Worm (Caenorhabditis elegans) whole organism, mixed stage, embryonic: ENCODE measurements around the gene spp-16.

Source experiments
- ceh-83 ChIP-seq: fragments of 200-800 bp; sonication (Bioruptor generic); optimal IDR thresholded peaks from 2 replicates; lab custom pipeline; 2018; ENCODE audit warnings: mild to moderate bottlenecking, missing genetic modification characterization, missing compliant biosample characterization
- cnd-1 ChIP-seq: fragments of 200-800 bp; sonication (Bioruptor generic); optimal IDR thresholded peaks from 2 replicates; lab custom pipeline; 2018; ENCODE audit warnings: mild to moderate bottlenecking, missing genetic modification characterization, missing compliant biosample characterization
- elt-1 ChIP-seq: sonication (generic microtip); optimal IDR thresholded peaks from 2 replicates; lab custom pipeline; 2017; ENCODE audit warnings: missing genetic modification characterization, mild to moderate bottlenecking, missing compliant biosample characterization, antibody characterized with exemption, moderate library complexity, borderline replicate concordance; ENCODE audit not compliant: insufficient read depth
- lin-13 ChIP-seq: fragments of 150-350 bp; optimal IDR thresholded peaks from 2 replicates; lab custom pipeline; 2014; ENCODE audit warnings: missing biosample characterization, missing genetic modification characterization
- lsy-2 ChIP-seq: fragments of 150-350 bp; optimal IDR thresholded peaks from 2 replicates; lab custom pipeline; 2014; ENCODE audit warnings: missing biosample characterization, missing genetic modification characterization
- mab-5 ChIP-seq: fragments of 150-350 bp; optimal IDR thresholded peaks from 2 replicates; lab custom pipeline; 2014; ENCODE audit warnings: missing biosample characterization, missing genetic modification characterization
- mep-1 ChIP-seq: fragments of 150-350 bp; optimal IDR thresholded peaks from 2 replicates; lab custom pipeline; 2017; ENCODE audit warnings: missing biosample characterization, missing genetic modification reagents, missing genetic modification characterization, inconsistent platforms
- nhr-28 ChIP-seq: fragments of 150-350 bp; optimal IDR thresholded peaks from 2 replicates; lab custom pipeline; 2014; ENCODE audit warnings: missing biosample characterization, missing genetic modification characterization
- snpc-4 ChIP-seq: fragments of 150-350 bp; optimal IDR thresholded peaks from 2 replicates; lab custom pipeline; 2014; ENCODE audit warnings: missing biosample characterization, missing genetic modification characterization
- unc-120 ChIP-seq: sonication (generic microtip); optimal IDR thresholded peaks from 2 replicates; lab custom pipeline; 2017; ENCODE audit warnings: missing genetic modification characterization, missing compliant biosample characterization; ENCODE audit not compliant: poor library complexity, severe bottlenecking
- unc-39 ChIP-seq: fragments of 150-350 bp; optimal IDR thresholded peaks from 2 replicates; lab custom pipeline; 2014; ENCODE audit warnings: missing biosample characterization, missing genetic modification characterization
- unc-62 ChIP-seq: fragments of 150-350 bp; optimal IDR thresholded peaks from 2 replicates; lab custom pipeline; 2014; ENCODE audit warnings: missing biosample characterization, missing genetic modification reagents, missing genetic modification characterization

DNA sequence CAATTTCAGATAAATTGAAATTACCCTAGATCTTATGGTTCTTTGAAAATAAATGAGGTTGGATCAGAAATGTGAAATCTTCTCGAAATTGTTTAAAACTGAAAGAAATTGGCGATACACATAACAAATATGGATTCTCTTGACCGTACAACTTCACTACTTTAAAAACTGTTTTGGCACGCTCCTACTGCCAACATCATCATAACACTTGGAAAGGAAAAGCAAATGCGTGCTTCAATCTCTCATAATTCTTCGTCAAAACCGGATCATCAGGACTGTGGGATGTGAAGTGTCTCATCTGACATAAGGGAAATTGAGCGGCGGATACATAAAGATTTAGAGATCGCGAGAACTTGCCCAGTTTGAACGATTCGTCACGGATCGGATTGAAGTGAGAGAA, 3.0 kb downstream of the spp-16 start, which contains the start of gene F32D8.7:
- no peak for TF ChIP-seq mep-1
- TF ChIP-seq unc-39 (tag; lab: Kevin White, UChicago), result no peak
- TF ChIP-seq lin-13 (tag; lab: Kevin White, UChicago), result no peak
- TF ChIP-seq snpc-4 (tag; lab: Kevin White, UChicago), result no peak
- no peak for TF ChIP-seq unc-120 (tag; lab: Kevin White, UChicago)
- TF ChIP-seq cnd-1, result no peak
- no peak for TF ChIP-seq elt-1 (tag; lab: Kevin White, UChicago)
- no peak for TF ChIP-seq nhr-28 (tag; lab: Kevin White, UChicago)
- TF ChIP-seq mab-5 (tag; lab: Kevin White, UChicago), result no peak
- no peak for TF ChIP-seq lsy-2 (tag; lab: Kevin White, UChicago)
- peak; percentile 15 for TF ChIP-seq unc-62
- TF ChIP-seq ceh-83 (GFP tag; lab: Kevin White, UChicago), result no peak
